Fruit fly (Drosophila melanogaster) whole organism, embryonic: ENCODE results near the gene Sam-S.

ENCODE experiments used
- ATbp ChIP-seq: fragments of 200-800 bp; sonication (Bioruptor generic); optimal IDR thresholded peaks from 2 replicates; lab custom pipeline; 2017; ENCODE audit warnings: missing biosample characterization, mild to moderate bottlenecking, missing genetic modification characterization, missing genetic modification reagents
- Atf-2 ChIP-seq: fragments of 200-800 bp; sonication (Bioruptor generic); optimal IDR thresholded peaks from 2 replicates; lab custom pipeline; 2016; ENCODE audit warnings: missing biosample characterization, missing genetic modification characterization
- BEAF-32 ChIP-seq: fragments of 200-800 bp; sonication (Bioruptor generic); optimal IDR thresholded peaks from 3 replicates; lab custom pipeline; 2017; ENCODE audit warnings: missing biosample characterization, missing genetic modification characterization, mild to moderate bottlenecking, moderate library complexity, missing genetic modification reagents
- CG12659 ChIP-seq: fragments of 200-800 bp; sonication (Bioruptor generic); optimal IDR thresholded peaks from 3 replicates; lab custom pipeline; 2017; ENCODE audit warnings: mild to moderate bottlenecking, missing biosample characterization, missing genetic modification reagents, missing genetic modification characterization
- CG12769 ChIP-seq: fragments of 200-800 bp; sonication (Bioruptor generic); optimal IDR thresholded peaks from 2 replicates; lab custom pipeline; 2019; ENCODE audit warnings: missing biosample characterization, mild to moderate bottlenecking, missing genetic modification characterization, moderate library complexity
- CG13624 ChIP-seq: fragments of 200-800 bp; sonication (Bioruptor generic); optimal IDR thresholded peaks from 2 replicates; lab custom pipeline; 2016; ENCODE audit warnings: missing biosample characterization, missing genetic modification characterization
- CG15269 ChIP-seq: fragments of 200-800 bp; sonication (Bioruptor generic); optimal IDR thresholded peaks from 2 replicates; lab custom pipeline; 2018; ENCODE audit warnings: missing biosample characterization, mild to moderate bottlenecking, missing genetic modification characterization, moderate library complexity
- CG2199 ChIP-seq: fragments of 200-800 bp; sonication (Bioruptor generic); IDR thresholded peaks from 3 replicates; pipeline ENCODE4 v1.3.6; 2022; ENCODE audit warnings: missing biosample characterization, missing genetic modification characterization
- CG2712 ChIP-seq: fragments of 200-800 bp; optimal IDR thresholded peaks from 3 replicates; lab custom pipeline; 2019; ENCODE audit warnings: missing biosample characterization, mild to moderate bottlenecking, missing genetic modification characterization, moderate library complexity
- CG3281 ChIP-seq: fragments of 200-800 bp; sonication (Bioruptor generic); optimal IDR thresholded peaks from 3 replicates; lab custom pipeline; 2017; ENCODE audit warnings: missing biosample characterization, mild to moderate bottlenecking, missing genetic modification characterization
- CG34422 ChIP-seq: fragments of 200-800 bp; sonication (Bioruptor generic); IDR thresholded peaks from 3 replicates; pipeline ENCODE4 v1.3.6; 2022; ENCODE audit warnings: missing biosample characterization, missing genetic modification characterization
- CG6791 ChIP-seq: fragments of 200-800 bp; sonication (Bioruptor generic); IDR thresholded peaks from 3 replicates; pipeline ENCODE4 v1.3.6; 2022; ENCODE audit warnings: missing biosample characterization, missing genetic modification characterization; ENCODE audit not compliant: partially characterized antibody
- CG6854 ChIP-seq: fragments of 200-800 bp; sonication (Bioruptor generic); optimal IDR thresholded peaks from 3 replicates; lab custom pipeline; 2017; ENCODE audit warnings: missing biosample characterization, mild to moderate bottlenecking, missing genetic modification characterization
- CG7839 ChIP-seq: fragments of 200-800 bp; sonication (Bioruptor generic); optimal IDR thresholded peaks from 3 replicates; lab custom pipeline; 2018; ENCODE audit warnings: missing biosample characterization, mild to moderate bottlenecking, missing genetic modification characterization, moderate library complexity
- CTCF ChIP-seq: fragments of 200-800 bp; sonication (Bioruptor generic); optimal IDR thresholded peaks from 2 replicates; lab custom pipeline; 2017; ENCODE audit warnings: missing biosample characterization, mild to moderate bottlenecking, missing genetic modification characterization, moderate library complexity
- CrebB ChIP-seq: fragments of 200-800 bp; sonication (Bioruptor generic); optimal IDR thresholded peaks from 3 replicates; lab custom pipeline; 2018; ENCODE audit warnings: missing biosample characterization, mild to moderate bottlenecking, missing genetic modification characterization
- Dbx ChIP-seq: fragments of 200-800 bp; sonication (Bioruptor generic); IDR thresholded peaks from 3 replicates; pipeline ENCODE4 v1.3.6; 2022; ENCODE audit warnings: missing biosample characterization, missing genetic modification characterization
- Dek ChIP-seq: fragments of 200-800 bp; sonication (Bioruptor generic); optimal IDR thresholded peaks from 3 replicates; lab custom pipeline; 2019; ENCODE audit warnings: missing biosample characterization, mild to moderate bottlenecking, missing genetic modification characterization, moderate library complexity
- Dll ChIP-seq: fragments of 200-800 bp; sonication (Bioruptor generic); IDR thresholded peaks from 4 replicates; pipeline ENCODE4 v1.3.6; 2022; ENCODE audit warnings: missing biosample characterization, missing genetic modification characterization; ENCODE audit not compliant: partially characterized antibody
- Doc3 ChIP-seq: fragments of 200-800 bp; sonication (Bioruptor generic); IDR thresholded peaks from 3 replicates; pipeline ENCODE4 v1.3.6; 2022; ENCODE audit warnings: missing biosample characterization, missing genetic modification characterization; ENCODE audit not compliant: partially characterized antibody
- Dref ChIP-seq: fragments of 200-800 bp; sonication (Bioruptor generic); IDR thresholded peaks from 2 replicates; pipeline ENCODE4 v1.3.6; 2022; ENCODE audit warnings: missing biosample characterization, missing genetic modification characterization
- H15 ChIP-seq: fragments of 200-800 bp; sonication (Bioruptor generic); IDR thresholded peaks from 3 replicates; pipeline ENCODE4 v1.3.6; 2022; ENCODE audit warnings: missing biosample characterization, missing genetic modification characterization
- HLHmδ ChIP-seq: fragments of 200-800 bp; sonication (Bioruptor generic); optimal IDR thresholded peaks from 2 replicates; lab custom pipeline; 2018; ENCODE audit warnings: missing biosample characterization, mild to moderate bottlenecking, missing genetic modification characterization, moderate library complexity
- Hey ChIP-seq: fragments of 200-800 bp; sonication (Bioruptor generic); optimal IDR thresholded peaks from 3 replicates; lab custom pipeline; 2018; ENCODE audit warnings: missing biosample characterization, mild to moderate bottlenecking, missing genetic modification characterization
- HmgZ ChIP-seq: fragments of 200-800 bp; sonication (Bioruptor generic); optimal IDR thresholded peaks from 2 replicates; lab custom pipeline; 2018; ENCODE audit warnings: missing biosample characterization, mild to moderate bottlenecking, missing genetic modification characterization
- Hr78 ChIP-seq, 2 experiments: fragments of 200-800 bp in 1 of 2; fragments of >200 bp in 1 of 2; sonication (Bioruptor generic) in 1 of 2; optimal IDR thresholded peaks; 2 replicates each; lab custom pipeline; 2017 to 2019; ENCODE audit warnings: missing biosample characterization in 2 of 2, missing genetic modification characterization in 2 of 2, mild to moderate bottlenecking in 1 of 2, moderate library complexity in 1 of 2
- Nf-YC ChIP-seq: fragments of 200-800 bp; optimal IDR thresholded peaks from 3 replicates; lab custom pipeline; 2019; ENCODE audit warnings: missing biosample characterization, mild to moderate bottlenecking, missing genetic modification characterization, moderate library complexity
- Opbp ChIP-seq: fragments of 200-800 bp; sonication (Bioruptor generic); IDR thresholded peaks from 3 replicates; pipeline ENCODE4 v1.3.6; 2022; ENCODE audit warnings: missing biosample characterization, missing genetic modification characterization; ENCODE audit not compliant: partially characterized antibody
- Poxn ChIP-seq: fragments of 200-800 bp; sonication (Bioruptor generic); IDR thresholded peaks from 2 replicates; pipeline ENCODE4 v1.3.6; 2022; ENCODE audit warnings: missing biosample characterization, missing genetic modification characterization
- Rfx ChIP-seq: fragments of 200-800 bp; sonication (Bioruptor generic); IDR thresholded peaks from 2 replicates; pipeline ENCODE4 v1.3.6; 2022; ENCODE audit warnings: missing biosample characterization, missing genetic modification characterization
- Six4 ChIP-seq: fragments of 200-800 bp; sonication (Bioruptor generic); optimal IDR thresholded peaks from 2 replicates; lab custom pipeline; 2016; ENCODE audit warnings: missing biosample characterization, missing genetic modification characterization
- Ssrp ChIP-seq: fragments of 200-800 bp; sonication (Bioruptor generic); optimal IDR thresholded peaks from 2 replicates; lab custom pipeline; 2018; ENCODE audit warnings: missing biosample characterization, mild to moderate bottlenecking, missing genetic modification characterization, moderate library complexity
- Trl ChIP-seq, 3 experiments: fragments of >200 bp in 2 of 3; fragments of 200-800 bp in 1 of 3; sonication (Bioruptor generic) in 1 of 3; optimal IDR thresholded peaks; 2 replicates in 1 of 3; 3 replicates in 2 of 3; lab custom pipeline; 2016 to 2017; ENCODE audit warnings: missing biosample characterization in 1 of 3, missing genetic modification characterization in 1 of 3
- aop ChIP-seq: fragments of 200-800 bp; sonication (Bioruptor generic); IDR thresholded peaks from 2 replicates; pipeline ENCODE4 v1.3.6; 2022; ENCODE audit warnings: missing biosample characterization, missing genetic modification characterization
- bsh ChIP-seq, 2 experiments: fragments of 200-800 bp; sonication (Bioruptor generic); optimal IDR thresholded peaks; 2 replicates each; lab custom pipeline; 2017 to 2018; ENCODE audit warnings: mild to moderate bottlenecking in 2 of 2, missing biosample characterization in 2 of 2, missing genetic modification characterization in 2 of 2, moderate library complexity in 1 of 2
- caup ChIP-seq: fragments of 200-800 bp; sonication (Bioruptor generic); optimal IDR thresholded peaks from 3 replicates; lab custom pipeline; 2017; ENCODE audit warnings: missing biosample characterization, mild to moderate bottlenecking, missing genetic modification characterization, moderate library complexity; ENCODE audit not compliant: severe bottlenecking
- crol ChIP-seq: fragments of 200-800 bp; sonication (Bioruptor generic); IDR thresholded peaks from 2 replicates; pipeline ENCODE4 v1.3.6; 2022; ENCODE audit warnings: missing biosample characterization, missing genetic modification characterization
- ftz-f1 ChIP-seq: fragments of 200-800 bp; sonication (Bioruptor generic); optimal IDR thresholded peaks from 2 replicates; lab custom pipeline; 2016; ENCODE audit warnings: missing biosample characterization, missing genetic modification characterization
- gro ChIP-seq: fragments of 200-800 bp; sonication (Bioruptor generic); optimal IDR thresholded peaks from 2 replicates; lab custom pipeline; 2016; ENCODE audit warnings: missing biosample characterization, missing genetic modification characterization
- hb ChIP-seq: fragments of 200-800 bp; sonication (Bioruptor generic); IDR thresholded peaks from 3 replicates; pipeline ENCODE4 v1.3.6; 2022; ENCODE audit warnings: missing biosample characterization, missing genetic modification characterization; ENCODE audit not compliant: partially characterized antibody
- pan ChIP-seq, 4 experiments: fragments of >200 bp in 3 of 4; fragments of 200-800 bp in 1 of 4; sonication (Bioruptor generic) in 1 of 4; optimal IDR thresholded peaks in 3 of 4; IDR thresholded peaks in 1 of 4; 2 replicates each; pipeline versions ENCODE4 v1.3.6 to Lab custom; 2017 to 2022; ENCODE audit warnings: missing biosample characterization in 2 of 4, missing genetic modification characterization in 2 of 4, mixed read lengths in 1 of 4
- pho ChIP-seq: fragments of 200-800 bp; sonication (Bioruptor generic); optimal IDR thresholded peaks from 2 replicates; lab custom pipeline; 2016; ENCODE audit warnings: missing biosample characterization, missing genetic modification characterization
- ranshi ChIP-seq: fragments of 200-800 bp; sonication (Bioruptor generic); IDR thresholded peaks from 2 replicates; pipeline ENCODE4 v1.3.6; 2022; ENCODE audit warnings: missing biosample characterization, missing genetic modification characterization
- salm ChIP-seq: fragments of 200-800 bp; sonication (Bioruptor generic); optimal IDR thresholded peaks from 2 replicates; lab custom pipeline; 2018; ENCODE audit warnings: missing biosample characterization, mild to moderate bottlenecking, missing genetic modification characterization
- tll ChIP-seq, 2 experiments: fragments of 200-800 bp in 1 of 2; fragments of >200 bp in 1 of 2; sonication (Bioruptor generic) in 1 of 2; optimal IDR thresholded peaks; 2 replicates each; lab custom pipeline; 2017 to 2019; ENCODE audit warnings: missing biosample characterization in 2 of 2, missing genetic modification characterization in 2 of 2, mild to moderate bottlenecking in 1 of 2, moderate library complexity in 1 of 2
- vvl ChIP-seq: fragments of 200-800 bp; sonication (Bioruptor generic); IDR thresholded peaks from 2 replicates; pipeline ENCODE4 v1.3.6; 2022; ENCODE audit warnings: missing biosample characterization, missing genetic modification characterization

The Sam-S gene

dm6 chr2L:131466-132270 is 25.0 kb downstream of the Sam-S start, which contains the start of gene Gs1 (continued):
- no peak for TF ChIP-seq CG13624 (GFP tag; lab: Kevin White, UChicago)
- TF ChIP-seq crol (GFP tag; lab: Robert Waterston, UW), result peak; percentile 32; the same call in 1 of the 2 replicates
- peak; percentile 57; the same call in 1 of the 3 replicates for TF ChIP-seq CG6791 (GFP tag; lab: Robert Waterston, UW)
- peak; percentile 30 for TF ChIP-seq HLHmδ (GFP tag; lab: Kevin White, UChicago)
- TF ChIP-seq BEAF-32 (GFP tag; lab: Kevin White, UChicago), result no peak
- 0 out of 3 replicates have a peak, but pooled peaks have one; percentile 45 for TF ChIP-seq Opbp (GFP tag; lab: Robert Waterston, UW)
- TF ChIP-seq ATbp, result peak; percentile 38
- no peak for TF ChIP-seq Ssrp (tag; lab: Kevin White, UChicago)
- TF ChIP-seq Doc3 (GFP tag; lab: Robert Waterston, UW), result peak; percentile 14; the same call in 1 of the 3 replicates
- peak; percentile 41 for TF ChIP-seq CTCF
- peak; percentile 59; the same call in 1 of the 2 replicates for TF ChIP-seq vvl (GFP tag; lab: Robert Waterston, UW)
- peak; percentile 87 to 89 for TF ChIP-seq Trl (optimal IDR thresholded peaks at IDR 0.05; lab: Kevin White, UChicago)
- TF ChIP-seq Trl (GFP tag; optimal IDR thresholded peaks at IDR 0.05; lab: Kevin White, UChicago), result peak; percentile 48
- peak; percentile 45; the same call in 1 of the 4 replicates for TF ChIP-seq Dll (GFP tag; lab: Robert Waterston, UW)
- TF ChIP-seq CG3281 (GFP tag; lab: Kevin White, UChicago), result peak; percentile 9
- TF ChIP-seq Dref (GFP tag; lab: Robert Waterston, UW), result no peak
- peak; percentile 36 for TF ChIP-seq CG12659 (GFP tag; lab: Kevin White, UChicago)
- TF ChIP-seq aop (GFP tag; lab: Robert Waterston, UW), result no peak
- TF ChIP-seq Dek (tag; lab: Kevin White, UChicago), result peak; percentile 37
- TF ChIP-seq pan (optimal IDR thresholded peaks at IDR 0.05; lab: Kevin White, UChicago), result no peak
- TF ChIP-seq pan (GFP tag; optimal IDR thresholded peaks at IDR 0.05 in 1 of 2, IDR thresholded peaks at IDR 0.05 in 1 of 2), result peak in 1 of 2 experiments; percentile 29
- TF ChIP-seq CG15269 (tag; lab: Kevin White, UChicago), result peak; percentile 18
- TF ChIP-seq CG2199 (GFP tag; lab: Robert Waterston, UW), result peak; percentile 98
- TF ChIP-seq CG34422 (GFP tag; lab: Robert Waterston, UW), result peak; percentile 32; the same call in 1 of the 3 replicates
- peak in 1 of 2 experiments; percentile 24 for TF ChIP-seq Hr78 (GFP tag; optimal IDR thresholded peaks at IDR 0.05; lab: Kevin White, UChicago)
- TF ChIP-seq Nf-YC (tag; lab: Kevin White, UChicago), result peak; percentile 85
- TF ChIP-seq Poxn, result no peak
- TF ChIP-seq hb (GFP tag; lab: Robert Waterston, UW), result no peak
- no peak for TF ChIP-seq tll (GFP tag; optimal IDR thresholded peaks at IDR 0.05; lab: Kevin White, UChicago)
- TF ChIP-seq CrebB (tag; lab: Kevin White, UChicago), result peak; percentile 41
- TF ChIP-seq Dbx, result peak; percentile 16; the same call in 1 of the 3 replicates
- TF ChIP-seq pho (GFP tag; lab: Kevin White, UChicago), result peak; percentile 17
- TF ChIP-seq ftz-f1 (GFP tag; lab: Kevin White, UChicago), result peak; percentile 89
- no peak for TF ChIP-seq H15 (GFP tag; lab: Robert Waterston, UW)
- peak; percentile 60 for TF ChIP-seq caup (GFP tag; lab: Kevin White, UChicago)
- peak; percentile 6 for TF ChIP-seq CG7839
- TF ChIP-seq CG12769, result peak; percentile 77
- TF ChIP-seq CG6854 (GFP tag; lab: Kevin White, UChicago), result peak; percentile 70
- TF ChIP-seq ranshi, result no peak; the same call in 1 of the 2 replicates
- peak; percentile 51 for TF ChIP-seq gro (GFP tag; lab: Kevin White, UChicago)
- TF ChIP-seq bsh (GFP tag; optimal IDR thresholded peaks at IDR 0.05; lab: Kevin White, UChicago), result peak in 1 of 2 experiments; percentile 66
- peak; percentile 30 for TF ChIP-seq CG2712 (tag; lab: Kevin White, UChicago)
- peak; percentile 46 for TF ChIP-seq Hey
- TF ChIP-seq Rfx (GFP tag; lab: Robert Waterston, UW), result peak; percentile 46; the same call in 1 of the 2 replicates
- peak; percentile 57 for TF ChIP-seq salm (tag; lab: Kevin White, UChicago)
- TF ChIP-seq HmgZ (tag; lab: Kevin White, UChicago), result peak; percentile 81
- TF ChIP-seq Atf-2 (GFP tag; lab: Kevin White, UChicago), result no peak
- TF ChIP-seq Six4 (GFP tag; lab: Kevin White, UChicago), result no peak
